Fruit fly (Drosophila melanogaster) Kc167 (cell line): Measurements from ENCODE around the gene trh.

Experiments
- Myc ChIP-seq: fragments of >200 bp; optimal IDR thresholded peaks from 2 replicates; lab custom pipeline; 2017; ENCODE audit warnings: missing external identifiers
- Sin3A ChIP-seq: fragments of >200 bp; optimal IDR thresholded peaks from 2 replicates; lab custom pipeline; 2018; ENCODE audit warnings: missing external identifiers
- h ChIP-seq: fragments of >200 bp; optimal IDR thresholded peaks from 3 replicates; lab custom pipeline; 2018; ENCODE audit warnings: missing external identifiers
- insv ChIP-seq: fragments of >200 bp; optimal IDR thresholded peaks from 3 replicates; lab custom pipeline; 2018; ENCODE audit warnings: missing external identifiers
- psq ChIP-seq: fragments of >200 bp; optimal IDR thresholded peaks from 2 replicates; lab custom pipeline; 2017; ENCODE audit warnings: missing external identifiers
- ttk ChIP-seq: sonication (Bioruptor generic); optimal IDR thresholded peaks from 2 replicates; lab custom pipeline; 2017; ENCODE audit warnings: missing external identifiers

DNA sequence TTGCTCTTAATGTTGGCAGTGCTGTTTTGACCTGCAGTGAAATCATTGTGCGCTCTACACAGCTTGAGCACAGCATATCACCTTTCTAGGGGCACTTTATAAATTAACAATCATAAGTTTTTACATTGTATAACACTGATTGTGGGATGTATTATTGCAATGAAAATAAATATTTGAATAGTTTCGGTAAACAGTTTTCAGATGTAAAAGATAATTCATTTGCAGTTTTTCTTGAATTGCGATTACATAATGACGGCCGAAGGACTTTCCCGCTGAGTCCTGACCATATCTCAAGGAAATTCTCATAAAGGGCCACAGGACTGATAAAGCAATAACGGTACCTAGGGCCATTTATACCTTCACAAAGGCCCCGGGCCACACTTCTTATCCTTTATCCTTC, 17.9 kb downstream of the trh start:
- TF ChIP-seq psq (no peak), ttk (lab: Kevin White, UChicago) (no peak), insv (lab: Kevin White, UChicago) (no peak), h (lab: Kevin White, UChicago) (no peak), Sin3A (no peak), Myc (lab: Kevin White, UChicago) (no peak)
